Worm (Caenorhabditis elegans): ENCODE measurements around the gene nspc-14.

- TF ChIP-seq eor-1 (tag; optimal IDR thresholded peaks at IDR 0.05) = no peak
- no peak for TF ChIP-seq nhr-11 (tag; optimal IDR thresholded peaks at IDR 0.05)
- TF ChIP-seq unc-62 (GFP tag; optimal IDR thresholded peaks at IDR 0.05) = no peak
- TF ChIP-seq skn-1 (tag; optimal IDR thresholded peaks at IDR 0.05) = no peak
- no peak for TF ChIP-seq nhr-23 (tag; optimal IDR thresholded peaks at IDR 0.05)
- no peak for TF ChIP-seq ama-1 (optimal IDR thresholded peaks at IDR 0.05)
These were observed 15.6 kb downstream of the nspc-14 start, which contains the start of the genes nspc-9 and nspc-10 for ce11 chrX:12343279-12343678.
